Worm (Caenorhabditis elegans) whole organism, L4/young adult: ENCODE results near the gene nspc-7.
"Not testable (repeated sequence)": the region's sequence is repeated elsewhere in the genome, so short reads cannot be mapped to it uniquely, and the experiment has no call there.

Experiments used
- W03F9.2 ChIP-seq: fragments of 150-350 bp; optimal IDR thresholded peaks from 2 replicates; lab custom pipeline; 2014; ENCODE audit warnings: missing biosample characterization, missing genetic modification characterization
- him-1 ChIP-seq: sonication (generic microtip); optimal IDR thresholded peaks from 2 replicates; lab custom pipeline; 2016; ENCODE audit warnings: missing genotype, missing genetic modification reagents, missing genetic modification characterization, missing compliant biosample characterization

ce11 chrX:8538262-8538776 lies 3.3 kb upstream of the nspc-7 start, which contains the start of the genes nspc-4 and nspc-5:
- not testable (repeated sequence) for TF ChIP-seq him-1 (tag; lab: Kevin White, UChicago); W03F9.2
